Fruit fly (Drosophila melanogaster): Measurements from ENCODE around the gene ari-1.

- no peak for TF ChIP-seq Myc (optimal IDR thresholded peaks at IDR 0.05)
- no peak for TF ChIP-seq Sin3A (optimal IDR thresholded peaks at IDR 0.05)
- TF ChIP-seq insv (optimal IDR thresholded peaks at IDR 0.05), result no peak
- no peak for TF ChIP-seq ttk (optimal IDR thresholded peaks at IDR 0.05)
- no peak for TF ChIP-seq psq (optimal IDR thresholded peaks at IDR 0.05)
Observed at dm6 chrX:18106686-18107085, 30.9 kb downstream of the ari-1 start.
